Worm (Caenorhabditis elegans): Measurements from ENCODE around the gene srsx-11.

DNA sequence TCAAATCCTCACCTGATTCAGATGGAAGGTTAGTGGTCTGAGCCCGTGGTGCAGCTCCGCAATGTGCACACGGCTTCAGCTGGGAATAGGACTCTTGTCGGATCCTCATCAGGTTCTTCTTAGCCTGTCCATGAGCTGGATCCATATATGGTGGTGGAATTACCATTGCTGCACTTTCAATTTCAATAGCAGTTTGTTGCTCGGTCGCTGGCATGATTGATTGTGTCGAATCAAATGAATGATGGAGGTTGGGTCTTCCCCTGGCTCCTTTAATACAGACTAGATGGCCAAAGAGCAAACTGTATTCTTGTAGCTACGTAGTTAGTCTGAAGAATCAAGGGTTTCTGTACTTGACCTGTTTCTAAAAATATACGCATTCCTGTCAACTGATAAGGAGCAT is 46.1 kb downstream of the srsx-11 start, which contains the start of gene C02E7.10:
- TF ChIP-seq W03F9.2 (tag; optimal IDR thresholded peaks at IDR 0.05) (no peak), him-1 (tag; optimal IDR thresholded peaks at IDR 0.05) (no peak), dao-5 (tag; optimal IDR thresholded peaks at IDR 0.05) (no peak)

All from whole organism, L4/young adult.